Fruit fly (Drosophila melanogaster) whole organism, prepupa: ENCODE measurements around the gene rdgA.

Experiments
- Blimp-1 ChIP-seq: fragments of 200-800 bp; sonication (Bioruptor generic); optimal IDR thresholded peaks from 3 replicates; lab custom pipeline; 2017; ENCODE audit warnings: missing biosample characterization, missing genetic modification characterization, mild to moderate bottlenecking, moderate library complexity, missing genetic modification reagents
- CG16779 ChIP-seq: fragments of 200-800 bp; sonication (Bioruptor generic); optimal IDR thresholded peaks from 3 replicates; lab custom pipeline; 2017; ENCODE audit warnings: missing biosample characterization, mild to moderate bottlenecking, missing genetic modification characterization
- CG32006 ChIP-seq: fragments of 200-800 bp; sonication (Bioruptor generic); optimal IDR thresholded peaks from 3 replicates; lab custom pipeline; 2017; ENCODE audit warnings: missing biosample characterization, mild to moderate bottlenecking, missing genetic modification characterization
- CG34406 ChIP-seq: fragments of 200-800 bp; sonication (Bioruptor generic); optimal IDR thresholded peaks from 3 replicates; lab custom pipeline; 2016; ENCODE audit warnings: missing biosample characterization, missing genetic modification characterization
- CG3919 ChIP-seq: fragments of 200-800 bp; sonication (Bioruptor generic); optimal IDR thresholded peaks from 3 replicates; lab custom pipeline; 2016; ENCODE audit warnings: missing biosample characterization, missing genetic modification characterization
- CG6276 ChIP-seq: fragments of 200-800 bp; sonication (Bioruptor generic); optimal IDR thresholded peaks from 2 replicates; lab custom pipeline; 2017; ENCODE audit warnings: missing biosample characterization, mild to moderate bottlenecking, missing genetic modification characterization
- CG8319 ChIP-seq: fragments of 200-800 bp; sonication (Bioruptor generic); optimal IDR thresholded peaks from 3 replicates; lab custom pipeline; 2016; ENCODE audit warnings: missing biosample characterization, missing genetic modification characterization
- CG8632 ChIP-seq: fragments of 200-800 bp; sonication (Bioruptor generic); optimal IDR thresholded peaks from 3 replicates; lab custom pipeline; 2016; ENCODE audit warnings: missing biosample characterization, missing genetic modification characterization
- Eip78C ChIP-seq: fragments of 200-800 bp; sonication (Bioruptor generic); peaks from one replicate; lab custom pipeline; 2016; ENCODE audit warnings: missing biosample characterization, missing genetic modification characterization
- Met ChIP-seq: fragments of 200-800 bp; sonication (Bioruptor generic); optimal IDR thresholded peaks from 3 replicates; lab custom pipeline; 2016; ENCODE audit warnings: missing biosample characterization, missing genetic modification characterization
- OdsH ChIP-seq: fragments of 200-800 bp; sonication (Bioruptor generic); optimal IDR thresholded peaks from 3 replicates; lab custom pipeline; 2016; ENCODE audit warnings: missing biosample characterization, missing genetic modification characterization
- Smox ChIP-seq: fragments of 200-800 bp; sonication (Bioruptor generic); optimal IDR thresholded peaks from 3 replicates; lab custom pipeline; 2016; ENCODE audit warnings: missing biosample characterization, missing genetic modification characterization
- svp ChIP-seq: fragments of 200-800 bp; sonication (Bioruptor generic); peaks from one replicate; lab custom pipeline; 2016; ENCODE audit warnings: missing biosample characterization, missing genetic modification characterization
- topi ChIP-seq: fragments of 200-800 bp; sonication (Bioruptor generic); optimal IDR thresholded peaks from 3 replicates; lab custom pipeline; 2016; ENCODE audit warnings: missing biosample characterization, missing genetic modification characterization

dm6 chrX:9077558-9077957 lies 170.7 kb downstream of the rdgA start:
- TF ChIP-seq CG8632, result peak; percentile 9
- no peak for TF ChIP-seq Smox
- no peak for TF ChIP-seq Met (GFP tag; lab: Kevin White, UChicago)
- TF ChIP-seq OdsH (GFP tag; lab: Kevin White, UChicago), result no peak
- no peak for TF ChIP-seq CG6276 (GFP tag; lab: Kevin White, UChicago)
- TF ChIP-seq CG32006 (GFP tag; lab: Kevin White, UChicago), result no peak
- TF ChIP-seq svp (GFP tag; lab: Kevin White, UChicago), result peak; percentile 56
- TF ChIP-seq CG34406, result no peak
- peak; percentile 37 for TF ChIP-seq CG16779 (tag; lab: Kevin White, UChicago)
- no peak for TF ChIP-seq Blimp-1 (GFP tag; lab: Kevin White, UChicago)
- no peak for TF ChIP-seq topi (GFP tag; lab: Kevin White, UChicago)
- no peak for TF ChIP-seq CG8319 (GFP tag; lab: Kevin White, UChicago)
- no peak for TF ChIP-seq CG3919
- peak; percentile 63 for TF ChIP-seq Eip78C (GFP tag; lab: Kevin White, UChicago)
